Worm (Caenorhabditis elegans) whole organism, L4/young adult: ENCODE results near the gene btbd-10.
"Not testable (repeated sequence)": the region's sequence is repeated elsewhere in the genome, so short reads cannot be mapped to it uniquely, and the experiment has no call there.

Experiments used
- W03F9.2 ChIP-seq: fragments of 150-350 bp; optimal IDR thresholded peaks from 2 replicates; lab custom pipeline; 2014; ENCODE audit warnings: missing biosample characterization, missing genetic modification characterization
- dao-5 ChIP-seq: sonication (generic microtip); optimal IDR thresholded peaks from 2 replicates; lab custom pipeline; 2016; ENCODE audit warnings: missing genotype, missing genetic modification characterization, moderate library complexity, missing compliant biosample characterization
- him-1 ChIP-seq: sonication (generic microtip); optimal IDR thresholded peaks from 2 replicates; lab custom pipeline; 2016; ENCODE audit warnings: missing genotype, missing genetic modification reagents, missing genetic modification characterization, missing compliant biosample characterization

btbd-10 gene

DNA sequence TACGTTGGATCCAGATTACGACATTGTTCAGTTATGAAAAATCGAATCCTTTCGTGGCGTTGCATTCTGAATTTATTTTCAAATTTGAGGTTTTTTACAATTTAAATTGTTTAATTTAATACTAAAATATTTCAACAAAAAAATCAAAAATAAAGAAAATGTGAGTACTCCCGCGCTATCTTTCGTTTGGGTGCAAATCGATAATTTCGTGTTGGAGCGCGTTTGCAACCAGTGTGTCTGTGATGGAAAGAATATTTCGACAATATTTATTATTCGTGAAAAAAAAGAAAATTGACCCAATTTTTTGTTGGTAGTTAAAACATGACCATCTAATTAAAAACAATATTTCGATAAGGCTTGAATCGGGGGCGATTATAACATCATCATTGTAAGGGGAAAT, 2.8 kb upstream of the btbd-10 start, which contains the start of gene R05F9.9:
TSS of gene R05F9.9 (minus strand) at position 66 of the 400 bp plus-strand sequence.
- TF ChIP-seq dao-5: no peak
- TF ChIP-seq W03F9.2: no peak
- no peak for TF ChIP-seq him-1 (tag; lab: Kevin White, UChicago)

DNA sequence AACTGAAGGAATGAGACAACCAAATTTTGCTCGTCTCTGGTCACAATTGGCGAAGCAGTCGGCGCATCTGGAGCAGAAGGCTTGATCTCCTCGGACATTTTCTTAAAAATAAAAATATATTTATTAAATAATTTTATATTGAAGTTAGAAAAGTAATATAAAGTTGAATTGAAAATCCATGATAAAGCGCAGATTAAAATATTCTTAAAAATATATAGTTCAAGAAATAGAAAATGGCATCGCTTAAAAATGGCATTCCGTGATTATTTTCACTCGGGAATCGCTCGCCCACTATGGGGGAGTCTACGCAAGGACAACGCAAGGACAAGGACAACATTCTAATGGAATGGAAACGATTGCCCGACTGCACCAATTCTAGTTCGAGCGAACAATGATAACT, 1.1 kb upstream of the btbd-10 start, which contains the start of gene sgt-1:
TSS of gene sgt-1 (minus strand) at position 101 of the 400 bp plus-strand sequence.
- not testable (repeated sequence) for TF ChIP-seq dao-5; W03F9.2; him-1 (tag; lab: Kevin White, UChicago)

DNA sequence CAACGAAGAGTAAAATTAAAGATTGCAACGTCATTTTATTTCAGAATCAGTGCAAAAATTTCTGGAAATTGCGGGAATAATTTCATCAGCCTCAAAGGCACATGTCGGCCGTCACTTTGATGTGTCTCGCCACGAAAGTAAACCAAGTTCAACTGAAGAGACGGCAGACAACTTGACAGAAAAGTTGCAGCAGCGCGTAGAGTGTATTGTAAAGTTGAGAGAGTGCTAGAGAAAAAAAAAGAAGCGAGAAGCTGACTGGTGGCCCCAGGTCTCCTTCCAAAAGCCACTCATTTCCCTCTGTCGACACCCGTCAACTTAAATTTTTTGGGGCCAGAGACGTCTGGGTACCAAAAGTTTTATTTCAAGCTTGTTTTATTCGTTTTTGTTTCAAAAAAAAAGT, 531 bp upstream of the btbd-10 start:
- TF ChIP-seq him-1 (tag; lab: Kevin White, UChicago) (no peak), dao-5 (no peak), W03F9.2 (peak; percentile 88)

DNA sequence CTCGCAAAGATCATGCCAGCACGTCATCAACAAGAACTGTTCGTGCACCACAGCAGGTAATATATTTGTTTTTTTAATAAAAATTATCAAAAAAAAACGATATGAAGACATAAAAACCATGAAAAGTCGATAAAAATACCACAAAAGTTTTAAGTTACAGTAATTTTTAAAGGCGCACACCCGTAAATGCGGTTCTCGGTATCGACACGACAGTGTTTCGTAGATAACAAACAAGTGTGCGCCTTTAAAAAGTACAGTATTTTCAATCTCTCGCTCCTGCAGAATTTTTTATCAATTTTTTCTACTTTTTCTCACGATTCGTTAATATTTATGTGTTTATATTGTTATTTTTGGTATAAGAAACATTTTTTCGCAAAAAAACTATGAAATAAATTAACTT, 523 bp downstream of the btbd-10 start:
- TF ChIP-seq him-1 (tag; lab: Kevin White, UChicago): no peak
- TF ChIP-seq dao-5: no peak
- TF ChIP-seq W03F9.2: no peak

DNA sequence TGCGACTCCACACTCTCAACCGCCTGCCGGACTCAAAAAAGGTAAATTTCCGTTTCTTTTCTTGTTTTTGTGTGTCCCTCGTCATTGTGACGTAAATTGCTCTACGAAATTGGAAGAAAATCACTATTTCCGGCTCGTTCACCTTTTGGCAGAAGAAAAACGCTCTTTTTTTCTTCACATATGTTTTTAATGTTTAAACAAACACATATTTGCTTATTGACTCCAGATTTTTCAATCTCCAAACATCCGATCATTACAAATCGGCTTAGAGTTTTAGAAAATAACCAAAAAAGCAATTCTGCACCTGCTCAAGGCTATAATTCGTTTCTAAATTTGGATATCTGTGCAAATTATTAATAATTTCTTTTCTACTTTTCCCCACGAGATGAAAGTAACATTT, 1.1 kb downstream of the btbd-10 start:
- TF ChIP-seq him-1 (tag; lab: Kevin White, UChicago) (no peak), dao-5 (no peak), W03F9.2 (no peak)

DNA sequence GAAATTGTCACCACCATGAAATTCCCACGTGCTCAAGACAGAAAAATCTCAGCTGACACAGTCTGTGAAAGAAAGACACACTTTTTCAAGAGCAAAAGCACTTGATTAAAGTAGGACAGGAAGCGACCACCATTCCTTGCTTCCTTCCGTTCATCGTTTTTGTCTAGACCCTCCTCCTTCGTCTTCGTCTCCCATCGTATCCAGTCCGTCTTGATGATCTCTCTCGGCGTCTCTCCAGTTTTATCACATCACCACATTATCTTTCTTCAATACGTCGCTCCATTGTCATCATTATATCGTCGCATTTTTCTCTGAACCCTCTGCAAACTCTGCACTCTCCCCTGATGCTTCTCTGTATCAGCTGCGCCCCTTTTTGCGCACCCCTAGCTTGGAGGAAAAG, 3.4 kb downstream of the btbd-10 start:
- no peak for TF ChIP-seq dao-5
- no peak for TF ChIP-seq him-1 (tag; lab: Kevin White, UChicago)
- no peak for TF ChIP-seq W03F9.2

DNA sequence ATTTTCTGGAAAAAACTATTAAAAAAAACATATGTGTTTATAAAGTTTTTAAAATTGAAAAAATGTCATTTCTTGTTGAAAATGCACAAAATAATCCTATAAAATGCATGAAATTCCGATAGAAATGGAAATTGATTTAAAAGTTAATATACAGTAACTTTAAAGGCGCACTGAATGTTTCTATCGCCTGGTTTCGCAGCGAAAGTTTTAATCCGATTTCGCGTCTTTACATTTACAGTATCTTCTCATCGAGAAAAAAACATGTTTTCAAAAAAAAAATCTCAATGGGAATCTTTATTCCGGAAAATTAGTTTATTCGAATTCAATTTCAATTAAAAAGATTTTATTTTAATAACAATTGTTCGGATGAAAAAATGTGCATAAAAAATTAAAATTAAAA, 9.4 kb downstream of the btbd-10 start, which contains the start of gene R05F9.11:
TSS of gene R05F9.11 (minus strand) at position 5 of the 400 bp plus-strand sequence.
- TF ChIP-seq him-1 (tag; lab: Kevin White, UChicago) (no peak), W03F9.2 (no peak), dao-5 (no peak)

DNA sequence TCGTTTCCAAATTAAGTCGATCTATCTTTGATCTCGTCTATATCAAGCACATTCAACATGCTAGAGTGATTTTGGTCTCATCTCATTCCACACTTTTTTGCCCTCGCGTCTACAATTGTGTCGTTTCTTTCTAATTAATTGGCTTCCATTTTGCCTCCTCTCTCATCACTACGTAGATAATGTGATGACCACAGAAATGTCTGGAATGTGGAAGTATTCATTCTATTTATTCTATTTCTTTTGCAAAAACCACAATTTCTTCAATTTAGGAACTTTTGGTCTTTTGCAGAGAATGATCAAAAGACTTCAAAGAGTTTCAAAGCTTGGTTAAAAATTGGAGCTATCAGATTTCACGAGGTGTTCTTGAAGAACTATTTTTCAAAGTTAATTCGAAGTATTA, 10.8 kb downstream of the btbd-10 start:
- TF ChIP-seq dao-5 (no peak), W03F9.2 (no peak), him-1 (tag; lab: Kevin White, UChicago) (no peak)

DNA sequence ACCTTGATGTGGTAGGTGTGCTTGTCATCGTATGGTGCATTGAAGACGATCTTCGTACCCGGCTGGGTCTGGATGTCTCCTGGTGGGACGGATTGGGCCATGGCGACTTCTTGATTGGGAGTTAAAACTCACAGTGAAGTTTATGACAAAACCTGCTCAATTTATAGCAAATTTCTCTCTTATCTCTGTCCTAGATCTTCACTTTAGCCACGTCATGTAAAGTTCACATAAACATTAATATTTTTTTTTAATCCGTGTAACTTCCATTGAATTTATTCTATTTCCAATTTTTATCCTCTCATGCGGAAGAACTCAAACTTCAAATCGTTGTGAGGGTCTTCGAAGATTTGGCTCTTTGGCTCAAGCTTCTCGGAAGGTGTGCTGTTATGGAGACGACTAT, 11.7 kb downstream of the btbd-10 start, which contains the start of gene msp-31:
TSS of gene msp-31 (minus strand) at position 101 of the 400 bp plus-strand sequence.
- TF ChIP-seq W03F9.2; dao-5; him-1 (tag; lab: Kevin White, UChicago): not testable (repeated sequence)

DNA sequence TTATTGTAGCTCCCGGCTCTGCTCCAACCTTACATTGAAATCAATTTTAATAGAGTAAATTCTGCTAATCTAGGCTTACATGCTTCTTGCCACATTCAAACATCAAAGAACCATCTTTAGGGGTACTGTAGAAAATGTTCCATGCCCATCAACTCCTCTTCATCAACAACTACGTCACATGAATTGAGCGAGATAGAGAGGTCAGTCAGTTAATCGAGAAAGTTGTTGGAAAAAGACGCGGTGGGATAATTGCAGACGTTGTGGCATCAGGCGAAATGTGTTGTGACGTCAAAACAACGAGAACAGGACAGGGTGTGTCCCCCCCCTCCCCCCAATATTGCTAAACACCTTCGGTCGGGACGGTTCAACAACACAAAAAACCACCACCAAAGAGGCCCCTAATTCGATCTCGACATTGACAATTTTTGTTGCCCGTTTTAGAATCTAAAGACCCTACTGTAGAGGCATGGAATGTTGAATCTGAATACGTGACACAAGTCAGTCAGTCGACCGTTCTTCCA, 13.8 kb downstream of the btbd-10 start:
- TF ChIP-seq W03F9.2 (no peak), dao-5 (no peak), him-1 (tag; lab: Kevin White, UChicago) (no peak)

DNA sequence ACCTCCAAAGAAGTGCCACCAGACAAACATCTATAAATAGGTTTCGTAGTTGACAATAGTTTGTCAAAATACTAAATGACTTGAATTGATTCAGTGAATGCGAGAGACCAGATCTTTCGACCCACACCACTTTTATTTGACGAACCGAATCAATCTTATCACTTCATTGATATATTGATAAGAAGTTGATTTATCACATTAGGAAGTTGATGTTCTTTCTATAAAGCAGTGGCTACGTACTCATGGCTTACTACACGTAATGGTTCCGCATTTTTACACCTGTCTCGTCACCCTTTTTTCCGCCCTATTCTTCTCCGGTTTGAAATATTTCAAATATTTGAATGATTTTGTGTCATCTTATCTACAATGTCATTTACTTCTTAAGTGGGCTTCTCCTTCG, 15.8 kb downstream of the btbd-10 start:
- TF ChIP-seq him-1 (tag; lab: Kevin White, UChicago) (no peak), dao-5 (no peak), W03F9.2 (no peak)

DNA sequence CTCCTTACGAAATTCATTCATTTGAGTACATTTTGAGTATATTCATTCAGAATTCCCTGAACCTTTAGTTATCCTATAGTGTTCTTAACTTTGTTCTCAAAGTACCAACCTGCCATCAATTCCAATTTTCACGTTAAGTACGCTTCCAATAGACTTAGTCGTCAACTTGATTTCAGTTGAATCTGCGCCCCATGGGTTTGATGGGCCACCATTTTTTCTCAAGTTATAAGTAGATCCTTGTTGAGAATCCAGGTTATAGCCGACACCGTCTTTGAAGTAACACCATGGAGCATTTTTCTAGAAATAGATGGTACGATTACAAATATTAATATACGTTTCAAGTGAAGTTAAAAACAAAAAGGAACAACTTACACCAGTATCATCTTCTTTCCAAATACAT, 19.9 kb downstream of the btbd-10 start:
- TF ChIP-seq W03F9.2 (no peak), him-1 (tag; lab: Kevin White, UChicago) (no peak), dao-5 (no peak)

DNA sequence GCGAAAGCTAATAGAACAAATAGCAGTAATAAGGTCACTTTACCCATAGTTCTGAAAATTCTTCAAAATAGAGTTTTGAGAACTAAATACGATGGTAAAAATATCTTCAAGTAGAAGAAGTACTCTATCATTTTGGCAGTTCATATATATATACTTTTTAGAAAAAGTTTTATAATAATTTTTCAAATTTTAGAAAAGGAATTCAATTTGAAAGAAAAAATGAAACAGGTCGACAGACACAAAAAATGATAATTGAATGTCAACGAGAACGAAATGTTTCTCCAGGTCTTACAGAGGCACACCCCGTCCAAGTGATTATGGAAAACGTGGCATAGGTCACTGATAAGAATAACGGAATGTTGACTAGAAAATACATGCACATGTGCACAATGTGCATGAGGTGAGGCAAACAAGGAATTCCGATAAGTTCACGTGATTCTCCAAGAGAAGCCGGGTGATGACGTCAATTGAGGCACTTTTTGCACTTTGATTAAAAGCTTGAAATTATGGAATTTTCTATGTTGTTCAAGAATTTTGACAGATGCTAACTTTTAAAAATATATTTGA, 20.5 kb downstream of the btbd-10 start, which contains the start of gene aagr-2:
TSS of gene aagr-2 (minus strand) at position 51 of the 567 bp plus-strand sequence.
- TF ChIP-seq him-1 (tag; lab: Kevin White, UChicago): no peak
- no peak for TF ChIP-seq dao-5
- no peak for TF ChIP-seq W03F9.2

DNA sequence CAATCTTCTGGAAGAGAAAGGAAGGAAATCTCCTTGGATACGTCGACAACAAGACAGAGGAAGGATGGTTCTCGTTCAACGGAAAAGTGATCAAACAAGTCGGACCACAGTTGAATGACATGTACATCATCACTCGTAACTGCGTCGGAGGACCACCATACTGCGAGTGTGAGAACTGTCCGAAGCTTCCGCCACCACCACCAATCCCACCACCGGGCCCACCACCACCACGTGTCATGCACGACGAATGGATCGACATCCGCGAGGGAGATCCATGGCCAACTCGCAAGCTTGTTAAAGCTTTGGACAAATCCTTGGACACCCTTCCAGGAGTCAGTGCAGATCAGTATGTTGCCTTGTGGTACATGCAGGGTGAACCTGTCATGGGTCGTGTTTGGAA, 26.5 kb downstream of the btbd-10 start:
- TF ChIP-seq W03F9.2 (no peak), him-1 (tag; lab: Kevin White, UChicago) (no peak), dao-5 (no peak)

DNA sequence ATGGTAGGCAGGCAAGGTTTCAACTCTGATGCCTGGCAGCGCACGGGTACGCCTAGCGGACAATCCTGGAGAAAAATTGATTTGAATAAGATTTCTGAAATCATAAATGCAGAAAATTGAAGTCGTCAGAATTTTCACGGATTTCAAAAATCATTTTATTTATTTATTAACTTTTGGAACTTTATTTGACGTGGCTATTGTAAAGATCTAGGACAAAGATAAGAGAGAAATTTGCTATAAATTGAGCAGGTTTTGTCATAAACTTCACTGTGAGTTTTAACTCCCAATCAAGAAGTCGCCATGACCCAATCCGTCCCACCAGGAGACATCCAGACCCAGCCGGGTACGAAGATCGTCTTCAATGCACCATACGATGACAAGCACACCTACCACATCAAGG, 27.9 kb downstream of the btbd-10 start, which contains the start of gene msp-152:
TSS of gene msp-152 (plus strand) at position 301 of the 400 bp plus-strand sequence.
- TF ChIP-seq him-1 (tag; lab: Kevin White, UChicago); dao-5; W03F9.2: not testable (repeated sequence)
